Worm (Caenorhabditis elegans): ENCODE data around the gene C53D6.6.

C53D6.6 gene

ce11 chrIV:9005310-9005709 is 27.2 kb downstream of the C53D6.6 start, which contains the start of gene unc-129:
TSS of gene unc-129 (minus strand) at chrIV:9005410.
- TF ChIP-seq B0310.2 (tag; optimal IDR thresholded peaks at IDR 0.05) (no peak), hnd-1 (tag; optimal IDR thresholded peaks at IDR 0.05) (no peak), aly-1 (tag; optimal IDR thresholded peaks at IDR 0.05) (no peak), ama-1 (optimal IDR thresholded peaks at IDR 0.05) (no peak), tbx-11 (GFP tag; IDR thresholded peaks at IDR 0.05) (no peak), tbx-37 (GFP tag; conservative IDR thresholded peaks at IDR 0.05) (no peak), ceh-36 (tag; optimal IDR thresholded peaks at IDR 0.05) (no peak), ceh-13 (GFP tag; optimal IDR thresholded peaks at IDR 0.05) (no peak), flt-1 (GFP tag; IDR thresholded peaks at IDR 0.05) (no peak), sea-1 (GFP tag; conservative IDR thresholded peaks at IDR 0.05) (no peak), pes-1 (GFP tag; IDR thresholded peaks at IDR 0.05) (no peak), hmbx-1 (tag; optimal IDR thresholded peaks at IDR 0.05) (no peak), hmg-4 (GFP tag; optimal IDR thresholded peaks at IDR 0.05) (no peak), F13C5.2 (tag; optimal IDR thresholded peaks at IDR 0.05) (no peak), ets-7 (tag; optimal IDR thresholded peaks at IDR 0.05) (no peak)

ce11 chrIV:9002636-9003035 is 29.8 kb downstream of the C53D6.6 start, which contains the start of gene C53D6.8:
TSS of gene C53D6.8 (minus strand) at chrIV:9002736.
- TF ChIP-seq aly-1 (tag; optimal IDR thresholded peaks at IDR 0.05) (no peak), ama-1 (optimal IDR thresholded peaks at IDR 0.05) (no peak), ets-7 (tag; optimal IDR thresholded peaks at IDR 0.05) (no peak), ceh-13 (GFP tag; optimal IDR thresholded peaks at IDR 0.05) (no peak)

ce11 chrIV:9001184-9001583 is 31.3 kb downstream of the C53D6.6 start:
- TF ChIP-seq scrt-1 (GFP tag; IDR thresholded peaks at IDR 0.05), result no peak
- TF ChIP-seq aly-1 (tag; optimal IDR thresholded peaks at IDR 0.05), result no peak
- TF ChIP-seq ama-1 (optimal IDR thresholded peaks at IDR 0.05), result no peak
- no peak for TF ChIP-seq tra-4 (tag; optimal IDR thresholded peaks at IDR 0.05)
- TF ChIP-seq F13C5.2 (tag; optimal IDR thresholded peaks at IDR 0.05), result no peak
- no peak for TF ChIP-seq flt-1 (GFP tag; IDR thresholded peaks at IDR 0.05)
- TF ChIP-seq B0310.2 (tag; optimal IDR thresholded peaks at IDR 0.05), result no peak

- TF ChIP-seq ama-1 (optimal IDR thresholded peaks at IDR 0.05), result no peak
Measured at ce11 chrIV:9000664-9001063, 31.8 kb downstream of the C53D6.6 start.

ce11 chrIV:8994487-8994886 is 38.0 kb downstream of the C53D6.6 start:
- TF ChIP-seq flt-1 (GFP tag; IDR thresholded peaks at IDR 0.05) (no peak), ama-1 (optimal IDR thresholded peaks at IDR 0.05) (no peak), hmg-4 (GFP tag; optimal IDR thresholded peaks at IDR 0.05) (no peak), aly-1 (tag; optimal IDR thresholded peaks at IDR 0.05) (no peak), ets-7 (tag; optimal IDR thresholded peaks at IDR 0.05) (no peak), tbx-11 (GFP tag; IDR thresholded peaks at IDR 0.05) (no peak), sea-1 (GFP tag; conservative IDR thresholded peaks at IDR 0.05) (no peak), pes-1 (GFP tag; IDR thresholded peaks at IDR 0.05) (no peak), tra-4 (tag; optimal IDR thresholded peaks at IDR 0.05) (no peak), ceh-36 (tag; optimal IDR thresholded peaks at IDR 0.05) (no peak), hnd-1 (tag; optimal IDR thresholded peaks at IDR 0.05) (no peak), scrt-1 (GFP tag; IDR thresholded peaks at IDR 0.05) (no peak), tbx-37 (GFP tag; conservative IDR thresholded peaks at IDR 0.05) (no peak), ceh-13 (GFP tag; optimal IDR thresholded peaks at IDR 0.05) (no peak), F13C5.2 (tag; optimal IDR thresholded peaks at IDR 0.05) (no peak), hmbx-1 (tag; optimal IDR thresholded peaks at IDR 0.05) (no peak), B0310.2 (tag; optimal IDR thresholded peaks at IDR 0.05) (no peak)

- no peak for TF ChIP-seq B0310.2 (tag; optimal IDR thresholded peaks at IDR 0.05)
- no peak for TF ChIP-seq hmg-4 (GFP tag; optimal IDR thresholded peaks at IDR 0.05)
- TF ChIP-seq sea-1 (GFP tag; conservative IDR thresholded peaks at IDR 0.05), result no peak
- no peak for TF ChIP-seq flt-1 (GFP tag; IDR thresholded peaks at IDR 0.05)
- no peak for TF ChIP-seq pes-1 (GFP tag; IDR thresholded peaks at IDR 0.05)
- no peak for TF ChIP-seq hnd-1 (tag; optimal IDR thresholded peaks at IDR 0.05)
- TF ChIP-seq ceh-13 (GFP tag; optimal IDR thresholded peaks at IDR 0.05), result no peak
- no peak for TF ChIP-seq hmbx-1 (tag; optimal IDR thresholded peaks at IDR 0.05)
- TF ChIP-seq aly-1 (tag; optimal IDR thresholded peaks at IDR 0.05), result no peak
- no peak for TF ChIP-seq ceh-36 (tag; optimal IDR thresholded peaks at IDR 0.05)
Measured at ce11 chrIV:8992786-8993185, 39.7 kb downstream of the C53D6.6 start, which contains the start of gene mltn-12. TSS of gene mltn-12 (plus strand) at chrIV:8993086.

ce11 chrIV:8986761-8987316 is 45.6 kb downstream of the C53D6.6 start, which contains the start of gene bre-1:
TSS of gene bre-1 (plus strand) at chrIV:8987266.
- no peak for TF ChIP-seq hmbx-1 (tag; optimal IDR thresholded peaks at IDR 0.05)
- TF ChIP-seq tbx-37 (GFP tag; conservative IDR thresholded peaks at IDR 0.05), result no peak
- no peak for TF ChIP-seq F13C5.2 (tag; optimal IDR thresholded peaks at IDR 0.05)
- TF ChIP-seq pes-1 (GFP tag; IDR thresholded peaks at IDR 0.05), result no peak
- TF ChIP-seq B0310.2 (tag; optimal IDR thresholded peaks at IDR 0.05), result no peak
- TF ChIP-seq tra-4 (tag; optimal IDR thresholded peaks at IDR 0.05), result no peak
- TF ChIP-seq sea-1 (GFP tag; conservative IDR thresholded peaks at IDR 0.05), result no peak
- TF ChIP-seq aly-1 (tag; optimal IDR thresholded peaks at IDR 0.05), result no peak
- TF ChIP-seq hnd-1 (tag; optimal IDR thresholded peaks at IDR 0.05), result no peak
- TF ChIP-seq ama-1 (optimal IDR thresholded peaks at IDR 0.05), result no peak
- TF ChIP-seq tbx-11 (GFP tag; IDR thresholded peaks at IDR 0.05), result no peak
- TF ChIP-seq ceh-36 (tag; optimal IDR thresholded peaks at IDR 0.05), result no peak

- TF ChIP-seq tbx-11 (GFP tag; IDR thresholded peaks at IDR 0.05), result no peak
- no peak for TF ChIP-seq flt-1 (GFP tag; IDR thresholded peaks at IDR 0.05)
- TF ChIP-seq B0310.2 (tag; optimal IDR thresholded peaks at IDR 0.05), result no peak
- TF ChIP-seq ama-1 (optimal IDR thresholded peaks at IDR 0.05), result no peak
- TF ChIP-seq ceh-13 (GFP tag; optimal IDR thresholded peaks at IDR 0.05), result no peak
- no peak for TF ChIP-seq hmg-4 (GFP tag; optimal IDR thresholded peaks at IDR 0.05)
- no peak for TF ChIP-seq pes-1 (GFP tag; IDR thresholded peaks at IDR 0.05)
- TF ChIP-seq aly-1 (tag; optimal IDR thresholded peaks at IDR 0.05), result no peak
- TF ChIP-seq sea-1 (GFP tag; conservative IDR thresholded peaks at IDR 0.05), result no peak
- no peak for TF ChIP-seq hmbx-1 (tag; optimal IDR thresholded peaks at IDR 0.05)
- no peak for TF ChIP-seq tra-4 (tag; optimal IDR thresholded peaks at IDR 0.05)
- TF ChIP-seq scrt-1 (GFP tag; IDR thresholded peaks at IDR 0.05), result no peak
- TF ChIP-seq tbx-37 (GFP tag; conservative IDR thresholded peaks at IDR 0.05), result no peak
- TF ChIP-seq hnd-1 (tag; optimal IDR thresholded peaks at IDR 0.05), result no peak
- no peak for TF ChIP-seq ets-7 (tag; optimal IDR thresholded peaks at IDR 0.05)
Measured at ce11 chrIV:8984566-8984965, 47.9 kb downstream of the C53D6.6 start, which contains the start of gene nstp-1. TSS of gene nstp-1 (plus strand) at chrIV:8984866.

Measured in whole organism, early embryonic.